Fruit fly (Drosophila melanogaster) whole organism: ENCODE results near the gene CG42233.

ENCODE experiments used
- CG8478 ChIP-seq: fragments of >200 bp; optimal IDR thresholded peaks from 2 replicates; lab custom pipeline; 2018; ENCODE audit warnings: inconsistent platforms
- Dll ChIP-seq: fragments of >200 bp; optimal IDR thresholded peaks from 2 replicates; lab custom pipeline; 2017
- EcR ChIP-seq, 2 experiments: fragments of >200 bp; optimal IDR thresholded peaks; 2 replicates each; lab custom pipeline; 2017; ENCODE audit warnings: missing biosample characterization in 2 of 2, missing genetic modification characterization in 2 of 2, missing genetic modification reagents in 2 of 2
- pan ChIP-seq: fragments of >200 bp; optimal IDR thresholded peaks from 2 replicates; lab custom pipeline; 2017
- psq ChIP-seq: fragments of >200 bp; optimal IDR thresholded peaks from 2 replicates; lab custom pipeline; 2017
- usp ChIP-seq: fragments of >200 bp; optimal IDR thresholded peaks from 2 replicates; lab custom pipeline; 2017; ENCODE audit warnings: missing biosample characterization, missing genetic modification characterization, mixed read lengths

Gene CG42233

DNA sequence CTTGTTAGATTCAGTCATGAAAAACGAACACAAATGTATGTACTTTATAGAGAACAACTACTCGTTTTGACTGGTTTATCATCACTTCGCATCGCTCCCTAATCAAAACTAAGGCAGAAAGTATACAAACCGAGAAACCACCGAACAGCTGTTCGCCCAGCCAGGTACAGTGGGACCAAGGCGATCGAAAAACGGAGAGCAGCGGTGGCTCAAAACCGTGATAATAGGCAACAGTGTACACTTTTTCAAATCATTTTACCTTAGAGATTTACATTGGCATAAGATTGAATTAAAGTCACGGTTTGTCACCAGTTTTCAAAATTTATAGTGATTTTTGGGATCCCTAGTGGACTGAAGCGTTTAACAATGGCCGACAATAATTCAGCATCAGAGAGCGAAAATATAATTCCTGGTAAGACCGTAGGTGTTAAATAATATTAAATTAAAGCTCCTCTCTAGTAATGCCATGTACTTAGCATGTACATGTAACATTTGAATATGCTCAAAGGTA lies at the start of gene CG42233, which contains the start of gene CG1971:
TSS of gene CG42233 (minus strand) at position 51 of the 511 bp plus-strand sequence.
TSS of gene CG1971 (plus strand) at position 241 of the 511 bp plus-strand sequence.
- no peak for TF ChIP-seq usp (GFP tag; lab: Kevin White, UChicago)
- TF ChIP-seq Dll: no peak
- no peak for TF ChIP-seq psq (lab: Kevin White, UChicago)
- TF ChIP-seq CG8478 (lab: Kevin White, UChicago): no peak
- no peak for TF ChIP-seq pan (lab: Kevin White, UChicago)
- TF ChIP-seq EcR (GFP tag; optimal IDR thresholded peaks at IDR 0.05; lab: Kevin White, UChicago): no peak

dm6 chr3R:31852185-31852584 lies 47.1 kb upstream of the CG42233 start:
- no peak for TF ChIP-seq pan (lab: Kevin White, UChicago)
- no peak for TF ChIP-seq psq (lab: Kevin White, UChicago)
- TF ChIP-seq Dll: no peak
- TF ChIP-seq EcR (GFP tag; optimal IDR thresholded peaks at IDR 0.05; lab: Kevin White, UChicago): no peak
- TF ChIP-seq CG8478 (lab: Kevin White, UChicago): no peak
- TF ChIP-seq usp (GFP tag; lab: Kevin White, UChicago): no peak

DNA sequence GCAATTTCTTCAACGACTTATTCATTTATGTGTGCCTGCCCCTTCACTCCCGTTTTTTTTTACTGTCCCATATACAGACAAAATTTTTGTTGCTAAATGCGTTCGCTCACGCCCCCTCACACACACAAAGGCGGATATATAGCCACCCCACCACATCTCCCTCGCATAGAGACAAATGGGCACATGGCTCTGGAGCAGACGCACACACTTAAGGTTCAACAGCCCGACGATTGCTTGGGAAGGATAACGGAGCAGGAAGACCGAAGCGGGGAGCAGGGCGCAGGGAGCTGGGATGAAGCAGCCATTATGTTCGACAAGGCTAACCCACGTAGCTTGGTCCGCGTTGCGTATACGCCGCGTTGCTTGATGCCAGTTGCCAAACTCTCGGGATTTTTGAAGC lies 21.3 kb upstream of the CG42233 start:
- TF ChIP-seq EcR (GFP tag; optimal IDR thresholded peaks at IDR 0.05; lab: Kevin White, UChicago) (no peak), psq (lab: Kevin White, UChicago) (no peak), Dll (no peak), CG8478 (lab: Kevin White, UChicago) (no peak), usp (GFP tag; lab: Kevin White, UChicago) (no peak), pan (lab: Kevin White, UChicago) (no peak)

- TF ChIP-seq CG8478 (lab: Kevin White, UChicago): no peak
- TF ChIP-seq pan (lab: Kevin White, UChicago): no peak
- no peak for TF ChIP-seq usp (GFP tag; lab: Kevin White, UChicago)
- TF ChIP-seq psq (lab: Kevin White, UChicago): no peak
- TF ChIP-seq Dll: no peak
- TF ChIP-seq EcR (GFP tag; optimal IDR thresholded peaks at IDR 0.05; lab: Kevin White, UChicago): no peak
Measured at dm6 chr3R:31825571-31826068, 20.5 kb upstream of the CG42233 start.

DNA sequence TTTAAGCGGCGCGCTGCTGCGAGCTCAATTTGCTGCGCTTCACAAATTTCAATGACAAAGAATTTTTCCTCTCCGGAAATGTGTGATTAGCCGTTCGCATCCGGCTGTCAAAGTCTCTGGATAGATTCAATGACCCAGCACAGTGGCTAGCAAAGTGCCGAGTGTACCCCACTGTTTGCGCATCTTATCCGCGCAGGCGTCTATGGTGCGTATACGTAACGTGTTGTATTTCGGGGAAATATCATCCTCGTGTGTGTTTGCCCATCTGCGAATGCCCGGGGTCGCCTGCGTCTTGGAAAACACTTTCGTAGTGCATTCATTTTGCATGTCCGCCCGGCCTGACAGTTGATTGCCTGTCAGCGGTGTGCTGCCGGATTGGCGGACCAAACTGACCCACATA lies 19.1 kb upstream of the CG42233 start:
- no peak for TF ChIP-seq CG8478 (lab: Kevin White, UChicago)

DNA sequence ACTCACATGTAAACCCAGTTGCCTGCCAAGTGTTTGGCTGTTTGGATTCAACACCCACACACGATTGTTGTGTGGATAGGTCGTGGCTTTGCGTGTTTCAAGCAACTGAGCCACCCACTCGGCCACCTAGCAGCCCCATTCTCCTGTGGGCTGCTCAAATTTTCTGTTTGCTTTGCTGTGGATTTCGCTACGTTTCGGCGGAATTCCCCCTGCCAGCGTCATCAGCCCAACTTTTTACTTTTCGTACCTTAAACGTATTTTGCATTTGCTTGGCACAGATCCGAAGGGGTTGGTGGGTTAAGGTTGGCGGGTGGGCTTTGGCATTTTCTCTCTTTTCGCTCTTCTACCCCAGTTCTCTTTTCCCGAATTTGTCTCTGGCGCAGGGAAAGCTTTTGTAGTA lies 17.4 kb upstream of the CG42233 start:
- TF ChIP-seq CG8478 (lab: Kevin White, UChicago) (no peak), psq (lab: Kevin White, UChicago) (no peak), usp (GFP tag; lab: Kevin White, UChicago) (no peak), pan (lab: Kevin White, UChicago) (no peak), EcR (GFP tag; optimal IDR thresholded peaks at IDR 0.05; lab: Kevin White, UChicago) (no peak), Dll (no peak)

DNA sequence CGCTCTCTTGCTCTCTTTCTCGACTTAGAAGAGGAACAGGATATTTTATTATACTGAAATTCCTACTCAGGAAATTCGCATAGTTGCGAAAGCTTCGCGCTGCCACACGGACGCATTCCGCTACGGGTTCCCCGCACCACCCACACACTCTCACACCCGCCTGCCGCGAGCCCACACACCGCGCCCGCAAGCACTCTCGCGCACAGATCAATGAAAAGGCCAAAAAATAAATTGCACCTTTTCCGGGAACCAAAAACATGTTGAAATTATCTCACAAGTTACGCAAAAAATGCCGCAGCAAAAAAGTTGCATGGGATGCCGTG lies 7.9 kb upstream of the CG42233 start:
- no peak for TF ChIP-seq Dll

DNA sequence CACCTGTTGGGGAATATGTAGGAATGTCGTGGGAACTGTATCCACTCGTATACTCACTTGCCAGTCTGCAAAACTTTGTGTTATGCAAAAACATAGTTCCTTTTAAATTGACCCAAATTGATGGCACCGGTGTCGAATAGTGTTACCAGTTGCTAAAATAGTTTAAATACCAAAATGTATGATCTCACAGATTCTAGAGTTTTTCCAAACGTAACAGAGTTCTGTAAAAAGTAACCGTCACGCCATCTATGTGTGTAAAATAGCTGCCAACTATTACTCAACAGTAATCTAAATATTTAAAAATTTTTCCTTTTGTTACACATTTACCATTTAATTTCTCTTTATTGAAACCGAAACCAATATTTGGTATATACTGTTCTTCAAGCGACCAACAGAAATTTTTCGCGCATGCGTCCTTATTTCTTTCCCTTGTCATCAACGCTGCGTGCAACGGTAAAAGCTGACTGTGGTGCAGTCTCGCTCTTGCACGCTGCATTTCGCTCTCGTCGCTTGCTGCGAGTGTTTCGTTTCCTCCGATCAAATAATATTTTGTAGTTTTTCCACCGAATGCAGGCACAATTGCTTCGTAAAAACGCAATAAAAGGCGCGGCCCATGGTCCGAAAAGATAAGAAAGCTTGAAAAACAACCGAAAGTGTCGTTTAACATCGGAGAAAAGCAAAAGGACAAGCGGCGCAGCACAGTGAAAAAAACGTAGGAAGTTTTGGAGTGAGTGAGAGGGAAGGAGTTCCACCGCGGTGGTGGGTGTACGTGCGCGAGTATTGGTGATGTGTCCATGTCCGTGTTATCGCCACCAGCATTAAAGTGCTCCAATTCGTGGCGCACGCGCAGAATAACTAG lies 7.3 kb upstream of the CG42233 start, which contains the start of the genes FeCH and RhoGAP100F:
TSS of gene FeCH (minus strand) at position 180 of the 859 bp plus-strand sequence.
TSS of gene RhoGAP100F (plus strand) at position 493 of the 859 bp plus-strand sequence.
- TF ChIP-seq EcR (GFP tag; optimal IDR thresholded peaks at IDR 0.05; lab: Kevin White, UChicago): no peak
- no peak for TF ChIP-seq pan (lab: Kevin White, UChicago)
- TF ChIP-seq usp (GFP tag; lab: Kevin White, UChicago): no peak
- TF ChIP-seq psq (lab: Kevin White, UChicago): no peak
- TF ChIP-seq Dll: no peak
- no peak for TF ChIP-seq CG8478 (lab: Kevin White, UChicago)

DNA sequence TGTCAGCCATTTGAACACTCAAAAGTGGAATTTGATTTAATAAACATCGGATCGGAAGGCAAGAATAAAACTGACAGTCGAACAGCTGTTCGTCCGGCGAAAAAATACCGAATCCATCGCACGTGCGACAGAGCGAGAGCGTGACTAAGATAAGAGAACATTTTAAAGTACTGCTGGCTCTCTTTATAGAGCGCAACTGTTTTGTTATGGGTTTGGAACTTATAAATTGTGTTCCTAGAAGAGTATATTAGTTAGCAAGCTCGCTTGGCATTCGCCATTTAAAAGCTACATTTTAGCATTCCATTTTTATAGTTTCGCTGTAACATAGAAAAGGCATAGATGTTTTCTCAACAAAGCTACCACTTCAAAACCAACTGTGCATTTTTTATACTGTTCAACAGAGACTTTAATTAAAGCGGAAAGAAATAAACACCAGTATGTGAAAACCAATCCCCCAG lies 5.0 kb upstream of the CG42233 start, which contains the start of gene Rift:
TSS of gene Rift (minus strand) at position 114 of the 458 bp plus-strand sequence.
- TF ChIP-seq psq (lab: Kevin White, UChicago) (no peak), Dll (no peak), EcR (GFP tag; optimal IDR thresholded peaks at IDR 0.05; lab: Kevin White, UChicago) (no peak), pan (lab: Kevin White, UChicago) (no peak)

dm6 chr3R:31809622-31810021 lies 4.5 kb upstream of the CG42233 start:
- TF ChIP-seq pan (lab: Kevin White, UChicago) (no peak), Dll (peak; percentile 9), CG8478 (lab: Kevin White, UChicago) (no peak)

DNA sequence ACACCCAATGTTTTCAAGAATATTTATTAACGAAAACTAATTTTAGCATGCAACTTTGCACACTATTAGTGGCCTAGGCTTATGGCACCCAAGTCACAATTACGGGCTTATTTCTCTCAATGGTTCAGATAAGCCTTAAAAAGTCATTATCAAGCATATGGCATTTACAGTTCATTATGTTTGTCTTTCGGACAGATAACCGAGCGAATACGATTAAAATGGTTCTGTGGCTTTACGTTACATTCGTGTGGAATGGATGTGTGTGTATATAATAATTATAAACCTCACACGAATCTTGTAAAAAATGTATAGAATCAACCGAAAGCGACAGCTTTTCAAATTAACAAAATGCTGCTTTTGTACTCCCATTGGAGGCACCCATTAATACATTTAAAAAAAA lies 3.5 kb upstream of the CG42233 start:
- TF ChIP-seq CG8478 (lab: Kevin White, UChicago) (no peak), EcR (GFP tag; optimal IDR thresholded peaks at IDR 0.05; lab: Kevin White, UChicago) (no peak), usp (GFP tag; lab: Kevin White, UChicago) (no peak), Dll (no peak), psq (lab: Kevin White, UChicago) (no peak), pan (lab: Kevin White, UChicago) (no peak)

- TF ChIP-seq EcR (GFP tag; optimal IDR thresholded peaks at IDR 0.05; lab: Kevin White, UChicago) (no peak), pan (lab: Kevin White, UChicago) (no peak), usp (GFP tag; lab: Kevin White, UChicago) (no peak), psq (lab: Kevin White, UChicago) (no peak), CG8478 (lab: Kevin White, UChicago) (no peak)
Measured at dm6 chr3R:31800663-31801062, 4.4 kb downstream of the CG42233 start, which contains the start of gene Ir100a. TSS of gene Ir100a (plus strand) at chr3R:31800963.
